Worm (Caenorhabditis elegans): ENCODE results near the gene rpl-11.1.
"Not testable (repeated sequence)": the region's sequence is repeated elsewhere in the genome, so short reads cannot be mapped to it uniquely, and the experiment has no call there.

ce11 chrV:3620608-3621007 is 34.7 kb upstream of the rpl-11.1 start, which contains the start of gene srx-93:
- TF ChIP-seq jun-1 (tag; optimal IDR thresholded peaks at IDR 0.05); Y105C5A.15 (GFP tag; IDR thresholded peaks at IDR 0.05); aly-2 (tag; optimal IDR thresholded peaks at IDR 0.05); unc-62 (GFP tag; optimal IDR thresholded peaks at IDR 0.05 in 1 of 2); unc-62 (tag; optimal IDR thresholded peaks at IDR 0.05); F44E2.7 (GFP tag; IDR thresholded peaks at IDR 0.05); snpc-1.2 (GFP tag; IDR thresholded peaks at IDR 0.05); nhr-237 (tag; optimal IDR thresholded peaks at IDR 0.05): not testable (repeated sequence)
